Fruit fly (Drosophila melanogaster) Kc167 (cell line): ENCODE results near the gene CG18258.

ENCODE experiments used
- Myc ChIP-seq: fragments of >200 bp; optimal IDR thresholded peaks from 2 replicates; lab custom pipeline; 2017; ENCODE audit warnings: missing external identifiers
- h ChIP-seq: fragments of >200 bp; optimal IDR thresholded peaks from 3 replicates; lab custom pipeline; 2018; ENCODE audit warnings: missing external identifiers
- psq ChIP-seq: fragments of >200 bp; optimal IDR thresholded peaks from 2 replicates; lab custom pipeline; 2017; ENCODE audit warnings: missing external identifiers
- ttk ChIP-seq: sonication (Bioruptor generic); optimal IDR thresholded peaks from 2 replicates; lab custom pipeline; 2017; ENCODE audit warnings: missing external identifiers

DNA sequence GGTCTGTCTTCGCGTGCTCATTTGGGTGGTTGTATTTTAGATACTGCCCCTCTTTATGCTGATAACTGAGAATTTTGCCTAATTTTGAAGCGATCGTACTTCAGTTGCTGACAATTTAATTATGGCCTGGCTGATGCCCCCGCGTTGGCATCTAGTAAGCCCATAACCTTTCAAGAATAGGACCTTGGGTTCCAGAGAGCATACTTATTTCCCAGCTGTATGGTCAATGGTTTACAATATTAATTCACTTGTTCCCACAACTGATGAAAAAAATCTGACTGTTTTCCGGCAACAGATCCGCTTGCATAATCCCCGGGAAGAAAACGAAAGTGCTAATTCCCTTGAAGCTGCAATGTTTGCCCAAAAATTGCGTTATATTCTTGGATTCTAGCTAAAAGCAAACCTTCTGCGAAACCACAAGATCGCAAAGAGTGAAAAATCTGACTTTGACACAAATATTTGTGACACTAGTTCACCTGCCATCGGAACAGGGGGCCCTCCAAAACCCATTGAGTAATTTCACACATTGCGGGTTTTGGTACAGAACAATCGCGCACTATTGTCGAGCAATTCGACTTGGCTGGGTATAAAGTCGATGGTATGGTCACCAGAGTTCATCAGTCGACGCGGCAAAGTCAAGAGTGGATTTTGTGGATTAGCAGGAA lies 9.5 kb upstream of the CG18258 start, which contains the start of the genes TTLL1A and CG5070:
- TF ChIP-seq psq (lab: Kevin White, UChicago) (no peak), Myc (no peak), ttk (lab: Kevin White, UChicago) (no peak), h (lab: Kevin White, UChicago) (no peak)
